Fruit fly (Drosophila melanogaster) whole organism, embryonic: ENCODE data around the gene Gr61a.

Experiments
- Aef1 ChIP-seq: fragments of 200-800 bp; sonication (Bioruptor generic); IDR thresholded peaks from 3 replicates; pipeline ENCODE4 v1.3.6; 2022; ENCODE audit warnings: missing biosample characterization, missing genetic modification characterization
- Atf-2 ChIP-seq: fragments of 200-800 bp; sonication (Bioruptor generic); optimal IDR thresholded peaks from 2 replicates; lab custom pipeline; 2016; ENCODE audit warnings: missing biosample characterization, missing genetic modification characterization
- CG10979 ChIP-seq: fragments of 200-800 bp; sonication (Bioruptor generic); optimal IDR thresholded peaks from 2 replicates; lab custom pipeline; 2018; ENCODE audit warnings: missing biosample characterization, mild to moderate bottlenecking, missing genetic modification characterization, moderate library complexity
- CG11085 ChIP-seq: fragments of 200-800 bp; sonication (Bioruptor generic); IDR thresholded peaks from 2 replicates; pipeline ENCODE4 v1.3.6; 2022; ENCODE audit warnings: missing biosample characterization, missing genetic modification characterization
- CG11456 ChIP-seq: fragments of 200-800 bp; sonication (Bioruptor generic); IDR thresholded peaks from 3 replicates; pipeline ENCODE4 v1.3.6; 2022; ENCODE audit warnings: missing biosample characterization, missing genetic modification characterization
- CG11504 ChIP-seq: fragments of 200-800 bp; sonication (Bioruptor generic); optimal IDR thresholded peaks from 3 replicates; lab custom pipeline; 2019; ENCODE audit warnings: missing biosample characterization, mild to moderate bottlenecking, missing genetic modification characterization, moderate library complexity
- CG12155 ChIP-seq: fragments of 200-800 bp; sonication (Bioruptor generic); optimal IDR thresholded peaks from 3 replicates; lab custom pipeline; 2016; ENCODE audit warnings: missing biosample characterization, missing genetic modification characterization
- CG12744 ChIP-seq: fragments of 200-800 bp; sonication (Bioruptor generic); optimal IDR thresholded peaks from 2 replicates; lab custom pipeline; 2016; ENCODE audit warnings: missing biosample characterization, missing genetic modification characterization
- CG12769 ChIP-seq: fragments of 200-800 bp; sonication (Bioruptor generic); optimal IDR thresholded peaks from 2 replicates; lab custom pipeline; 2019; ENCODE audit warnings: missing biosample characterization, mild to moderate bottlenecking, missing genetic modification characterization, moderate library complexity
- CG14710 ChIP-seq: fragments of 200-800 bp; sonication (Bioruptor generic); optimal IDR thresholded peaks from 3 replicates; lab custom pipeline; 2019; ENCODE audit warnings: missing biosample characterization, mild to moderate bottlenecking, missing genetic modification characterization, moderate library complexity
- CG17186 ChIP-seq: fragments of 200-800 bp; sonication (Bioruptor generic); optimal IDR thresholded peaks from 3 replicates; lab custom pipeline; 2017; ENCODE audit warnings: missing biosample characterization, missing genetic modification reagents, missing genetic modification characterization
- CG2712 ChIP-seq: fragments of 200-800 bp; optimal IDR thresholded peaks from 3 replicates; lab custom pipeline; 2019; ENCODE audit warnings: missing biosample characterization, mild to moderate bottlenecking, missing genetic modification characterization, moderate library complexity
- CG32767 ChIP-seq: fragments of 200-800 bp; sonication (Bioruptor generic); IDR thresholded peaks from 2 replicates; pipeline ENCODE4 v1.3.6; 2022; ENCODE audit warnings: missing biosample characterization, missing genetic modification characterization
- CG34224 ChIP-seq: fragments of 200-800 bp; sonication (Bioruptor generic); IDR thresholded peaks from 3 replicates; pipeline ENCODE4 v1.3.6; 2022; ENCODE audit warnings: missing biosample characterization, missing genetic modification characterization; ENCODE audit not compliant: partially characterized antibody
- CG4424 ChIP-seq: fragments of 200-800 bp; sonication (Bioruptor generic); optimal IDR thresholded peaks from 3 replicates; lab custom pipeline; 2016; ENCODE audit warnings: missing biosample characterization, missing genetic modification characterization
- CG4820 ChIP-seq: fragments of 200-800 bp; sonication (Bioruptor generic); optimal IDR thresholded peaks from 3 replicates; lab custom pipeline; 2016; ENCODE audit warnings: missing biosample characterization, missing genetic modification characterization
- CG6254 ChIP-seq: fragments of 200-800 bp; sonication (Bioruptor generic); optimal IDR thresholded peaks from 3 replicates; lab custom pipeline; 2017; ENCODE audit warnings: mild to moderate bottlenecking, missing biosample characterization, missing genetic modification reagents, missing genetic modification characterization
- CG6689 ChIP-seq: fragments of 200-800 bp; sonication (Bioruptor generic); IDR thresholded peaks from 2 replicates; pipeline ENCODE4 v1.3.6; 2022; ENCODE audit warnings: missing biosample characterization, missing genetic modification characterization
- CG6854 ChIP-seq: fragments of 200-800 bp; sonication (Bioruptor generic); optimal IDR thresholded peaks from 3 replicates; lab custom pipeline; 2017; ENCODE audit warnings: missing biosample characterization, mild to moderate bottlenecking, missing genetic modification characterization
- CG8290 ChIP-seq, 3 experiments: fragments of 200-800 bp; sonication (Bioruptor generic); optimal IDR thresholded peaks; 2 replicates each; lab custom pipeline; 2016 to 2019; ENCODE audit warnings: missing biosample characterization in 3 of 3, missing genetic modification characterization in 3 of 3, mild to moderate bottlenecking in 2 of 3, moderate library complexity in 1 of 3
- CG9727 ChIP-seq: fragments of 200-800 bp; sonication (Bioruptor generic); optimal IDR thresholded peaks from 3 replicates; lab custom pipeline; 2017; ENCODE audit warnings: missing biosample characterization, mild to moderate bottlenecking, missing genetic modification characterization
- Dll ChIP-seq: fragments of 200-800 bp; sonication (Bioruptor generic); IDR thresholded peaks from 4 replicates; pipeline ENCODE4 v1.3.6; 2022; ENCODE audit warnings: missing biosample characterization, missing genetic modification characterization; ENCODE audit not compliant: partially characterized antibody
- Drgx ChIP-seq: fragments of 200-800 bp; sonication (Bioruptor generic); IDR thresholded peaks from 2 replicates; pipeline ENCODE4 v1.3.6; 2022; ENCODE audit warnings: missing biosample characterization, missing genetic modification characterization
- E2f2 ChIP-seq: fragments of 200-800 bp; sonication (Bioruptor generic); IDR thresholded peaks from 2 replicates; pipeline ENCODE4 v1.3.6; 2022; ENCODE audit warnings: missing biosample characterization, missing genetic modification characterization
- ERR ChIP-seq: fragments of 200-800 bp; sonication (Bioruptor generic); optimal IDR thresholded peaks from 2 replicates; lab custom pipeline; 2016; ENCODE audit warnings: missing biosample characterization, missing genetic modification characterization
- Oaz ChIP-seq: fragments of 200-800 bp; sonication (Bioruptor generic); IDR thresholded peaks from 2 replicates; pipeline ENCODE4 v1.3.6; 2022; ENCODE audit warnings: missing biosample characterization, missing genetic modification characterization
- PHDP ChIP-seq: fragments of 200-800 bp; sonication (Bioruptor generic); optimal IDR thresholded peaks from 3 replicates; lab custom pipeline; 2018; ENCODE audit warnings: missing biosample characterization, mild to moderate bottlenecking, missing genetic modification characterization, moderate library complexity
- Sox102F ChIP-seq: fragments of 200-800 bp; sonication (Bioruptor generic); optimal IDR thresholded peaks from 2 replicates; lab custom pipeline; 2018; ENCODE audit warnings: missing biosample characterization, mild to moderate bottlenecking, missing genetic modification characterization, moderate library complexity
- Xbp1 ChIP-seq: fragments of 200-800 bp; sonication (Bioruptor generic); optimal IDR thresholded peaks from 3 replicates; lab custom pipeline; 2016; ENCODE audit warnings: missing biosample characterization, mild to moderate bottlenecking, missing genetic modification characterization
- Xrp1 ChIP-seq: fragments of 200-800 bp; sonication (Bioruptor generic); IDR thresholded peaks from 2 replicates; pipeline ENCODE4 v1.3.6; 2022; ENCODE audit warnings: missing biosample characterization, missing genetic modification characterization
- aop ChIP-seq: fragments of 200-800 bp; sonication (Bioruptor generic); IDR thresholded peaks from 2 replicates; pipeline ENCODE4 v1.3.6; 2022; ENCODE audit warnings: missing biosample characterization, missing genetic modification characterization
- dmrt99B ChIP-seq: fragments of 200-800 bp; sonication (Bioruptor generic); optimal IDR thresholded peaks from 2 replicates; lab custom pipeline; 2018; ENCODE audit warnings: missing biosample characterization, mild to moderate bottlenecking, missing genetic modification characterization, moderate library complexity
- esg ChIP-seq: fragments of 200-800 bp; sonication (Bioruptor generic); conservative IDR thresholded peaks from 2 replicates; pipeline ENCODE4 v1.3.6; 2022; ENCODE audit warnings: missing biosample characterization, missing genetic modification characterization
- insv ChIP-seq, 2 experiments: fragments of 200-800 bp; sonication (Bioruptor generic); optimal IDR thresholded peaks; 3 replicates each; lab custom pipeline; 2016 to 2018; ENCODE audit warnings: missing biosample characterization in 2 of 2, missing genetic modification characterization in 2 of 2
- ken ChIP-seq: fragments of 200-800 bp; sonication (Bioruptor generic); IDR thresholded peaks from 3 replicates; pipeline ENCODE4 v1.3.6; 2022; ENCODE audit warnings: missing biosample characterization, missing genetic modification characterization
- lab ChIP-seq: fragments of 200-800 bp; sonication (Bioruptor generic); optimal IDR thresholded peaks from 3 replicates; lab custom pipeline; 2017; ENCODE audit warnings: missing biosample characterization, missing genetic modification characterization, mild to moderate bottlenecking, moderate library complexity, missing genetic modification reagents
- lbe ChIP-seq: fragments of 200-800 bp; sonication (Bioruptor generic); optimal IDR thresholded peaks from 2 replicates; lab custom pipeline; 2016; ENCODE audit warnings: missing biosample characterization, mild to moderate bottlenecking, missing genetic modification characterization
- mld ChIP-seq: fragments of 200-800 bp; sonication (Bioruptor generic); IDR thresholded peaks from 3 replicates; pipeline ENCODE4 v1.3.6; 2022; ENCODE audit warnings: missing biosample characterization, missing genetic modification characterization; ENCODE audit not compliant: partially characterized antibody
- nmo ChIP-seq: fragments of 200-800 bp; sonication (Bioruptor generic); optimal IDR thresholded peaks from 2 replicates; lab custom pipeline; 2018; ENCODE audit warnings: missing biosample characterization, mild to moderate bottlenecking, missing genetic modification characterization, moderate library complexity
- oc ChIP-seq: fragments of 200-800 bp; sonication (Bioruptor generic); optimal IDR thresholded peaks from 2 replicates; lab custom pipeline; 2018; ENCODE audit warnings: missing biosample characterization, mild to moderate bottlenecking, missing genetic modification characterization, moderate library complexity
- row ChIP-seq: fragments of 200-800 bp; sonication (Bioruptor generic); IDR thresholded peaks from 3 replicates; pipeline ENCODE4 v1.3.6; 2022; ENCODE audit warnings: missing biosample characterization, missing genetic modification characterization
- seq ChIP-seq: fragments of 200-800 bp; sonication (Bioruptor generic); IDR thresholded peaks from 2 replicates; pipeline ENCODE4 v1.3.6; 2022; ENCODE audit warnings: missing biosample characterization, missing genetic modification characterization
- slbo ChIP-seq: fragments of 200-800 bp; sonication (Bioruptor generic); IDR thresholded peaks from 2 replicates; pipeline ENCODE4 v1.3.6; 2022; ENCODE audit warnings: missing biosample characterization, missing genetic modification characterization
- sob ChIP-seq: fragments of 200-800 bp; sonication (Bioruptor generic); IDR thresholded peaks from 2 replicates; pipeline ENCODE4 v1.3.6; 2022; ENCODE audit warnings: missing biosample characterization, missing genetic modification characterization
- tap ChIP-seq: fragments of 200-800 bp; optimal IDR thresholded peaks from 3 replicates; lab custom pipeline; 2019; ENCODE audit warnings: missing biosample characterization, mild to moderate bottlenecking, missing genetic modification characterization, moderate library complexity
- z ChIP-seq: fragments of 200-800 bp; sonication (Bioruptor generic); IDR thresholded peaks from 3 replicates; pipeline ENCODE4 v1.3.6; 2022; ENCODE audit warnings: missing biosample characterization, missing genetic modification characterization
- zf30C ChIP-seq: fragments of 200-800 bp; sonication (Bioruptor generic); optimal IDR thresholded peaks from 3 replicates; lab custom pipeline; 2018; ENCODE audit warnings: missing biosample characterization, mild to moderate bottlenecking, missing genetic modification characterization

Gr61a gene

dm6 chr3L:799837-800513 is 41.3 kb upstream of the Gr61a start (continued):
- TF ChIP-seq lab (no peak), mld (no peak), CG34224 (no peak), Atf-2 (GFP tag; lab: Kevin White, UChicago) (no peak), CG12155 (no peak), z (no peak), CG12744 (GFP tag; lab: Kevin White, UChicago) (no peak), CG6854 (GFP tag; lab: Kevin White, UChicago) (no peak), insv (GFP tag; optimal IDR thresholded peaks at IDR 0.05; lab: Kevin White, UChicago) (no peak), Aef1 (no peak), Dll (GFP tag; lab: Robert Waterston, UW) (no peak), oc (tag; lab: Kevin White, UChicago) (peak; percentile 15), CG11456 (no peak), Oaz (GFP tag; lab: Robert Waterston, UW) (no peak)
- TF ChIP-seq, all 482 proteins: peak for 136

dm6 chr3L:801860-802462 is 39.3 kb upstream of the Gr61a start:
- TF ChIP-seq CG6689 (GFP tag; lab: Robert Waterston, UW) = 0 out of 2 replicates have a peak, but pooled peaks have one; percentile 11
- TF ChIP-seq lbe (GFP tag; lab: Kevin White, UChicago) = peak; percentile 50
- peak; percentile 17 for TF ChIP-seq CG4820 (GFP tag; lab: Kevin White, UChicago)
- TF ChIP-seq CG8290 (GFP tag; optimal IDR thresholded peaks at IDR 0.05; lab: Kevin White, UChicago) = no peak
- peak in 1 of 2 experiments; percentile 14 for TF ChIP-seq CG8290 (tag; optimal IDR thresholded peaks at IDR 0.05; lab: Kevin White, UChicago)
- peak; percentile 64 for TF ChIP-seq Drgx
- TF ChIP-seq lab = peak; percentile 17
- TF ChIP-seq CG12769 (tag; lab: Kevin White, UChicago) = peak; percentile 2
- TF ChIP-seq CG10979 = peak; percentile 34
- TF ChIP-seq row = peak; percentile 13; the same call in 1 of the 3 replicates
- peak; percentile 4 for TF ChIP-seq PHDP (tag; lab: Kevin White, UChicago)
- peak; percentile 11; the same call in 1 of the 2 replicates for TF ChIP-seq seq
- TF ChIP-seq Xrp1 = 0 out of 2 replicates have a peak, but pooled peaks have one; percentile 33
- peak; percentile 26 for TF ChIP-seq CG11504 (tag; lab: Kevin White, UChicago)
- peak; percentile 0 for TF ChIP-seq CG14710 (tag; lab: Kevin White, UChicago)
- TF ChIP-seq ken = no peak
- TF ChIP-seq CG32767 (GFP tag; lab: Robert Waterston, UW) = 0 out of 2 replicates have a peak, but pooled peaks have one; percentile 36
- TF ChIP-seq tap (tag; lab: Kevin White, UChicago) = peak; percentile 54
- TF ChIP-seq aop (GFP tag; lab: Robert Waterston, UW) = no peak
- TF ChIP-seq CG4424 (GFP tag; lab: Kevin White, UChicago) = peak; percentile 15
- TF ChIP-seq CG17186 (GFP tag; lab: Kevin White, UChicago) = no peak
- TF ChIP-seq CG9727 (GFP tag; lab: Kevin White, UChicago) = no peak
- TF ChIP-seq E2f2 (GFP tag; lab: Robert Waterston, UW) = peak; percentile 10; the same call in 1 of the 2 replicates
- peak; percentile 8 for TF ChIP-seq Xbp1 (GFP tag; lab: Kevin White, UChicago)
- TF ChIP-seq ERR (GFP tag; lab: Kevin White, UChicago) = no peak
- TF ChIP-seq CG6254 (GFP tag; lab: Kevin White, UChicago) = peak; percentile 19
- peak; percentile 16; the same call in 1 of the 2 replicates for TF ChIP-seq sob
- 0 out of 2 replicates have a peak, but pooled peaks have one; percentile 12 for TF ChIP-seq esg (GFP tag; lab: Robert Waterston, UW)
- TF ChIP-seq CG2712 (tag; lab: Kevin White, UChicago) = peak; percentile 5
- TF ChIP-seq nmo (GFP tag; lab: Kevin White, UChicago) = peak; percentile 37
- TF ChIP-seq dmrt99B (tag; lab: Kevin White, UChicago) = peak; percentile 21
- peak; percentile 21; the same call in 1 of the 2 replicates for TF ChIP-seq slbo
- TF ChIP-seq zf30C (GFP tag; lab: Kevin White, UChicago) = no peak
- no peak for TF ChIP-seq CG11085 (GFP tag; lab: Robert Waterston, UW)
- peak; percentile 35 for TF ChIP-seq Sox102F (GFP tag; lab: Kevin White, UChicago)
